Worm (Caenorhabditis elegans): ENCODE measurements around the gene suds-3.

suds-3 gene

DNA sequence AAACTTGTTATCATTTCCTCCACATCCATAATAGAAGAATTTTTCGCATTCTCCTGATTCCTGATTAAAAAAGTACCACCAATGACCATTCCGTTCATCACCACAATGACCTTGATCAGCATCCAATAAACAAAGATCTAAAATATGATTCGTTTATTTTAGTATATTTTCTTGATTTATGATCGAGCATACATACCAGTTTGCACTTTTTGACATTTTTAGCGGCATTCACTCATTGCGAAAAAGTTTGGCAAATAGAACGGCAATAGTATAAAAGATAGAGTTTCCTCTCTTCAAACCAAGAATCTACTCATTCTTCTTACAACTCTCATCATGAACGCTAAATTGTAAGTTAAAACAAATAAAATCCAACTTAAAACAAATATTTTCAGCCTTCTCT, 17.0 kb upstream of the suds-3 start, which contains the start of gene fipr-10:
fipr-10 (plus strand) TSS at position 301 of the 400 bp plus-strand sequence.
- TF ChIP-seq ceh-6 (GFP tag; optimal IDR thresholded peaks at IDR 0.05), result no peak
- no peak for TF ChIP-seq F13H6.1 (tag; optimal IDR thresholded peaks at IDR 0.05)
- TF ChIP-seq ceh-22 (tag; optimal IDR thresholded peaks at IDR 0.05), result no peak
- TF ChIP-seq unc-42 (tag; optimal IDR thresholded peaks at IDR 0.05), result no peak
- TF ChIP-seq ceh-2 (tag; optimal IDR thresholded peaks at IDR 0.05), result no peak
- TF ChIP-seq C38D4.7 (GFP tag; optimal IDR thresholded peaks at IDR 0.05), result no peak
- TF ChIP-seq fkh-10 (GFP tag; optimal IDR thresholded peaks at IDR 0.05), result no peak
- TF ChIP-seq sdc-2 (tag; optimal IDR thresholded peaks at IDR 0.05), result no peak
- no peak for TF ChIP-seq pag-3 (tag; optimal IDR thresholded peaks at IDR 0.05; ENCODE audit: borderline replicate concordance)
- no peak for TF ChIP-seq K02D7.2 (tag; optimal IDR thresholded peaks at IDR 0.05)
- no peak for TF ChIP-seq tbx-2 (tag; optimal IDR thresholded peaks at IDR 0.05)
- TF ChIP-seq ets-4 (tag; optimal IDR thresholded peaks at IDR 0.05), result no peak
- no peak for TF ChIP-seq pqm-1 (tag; optimal IDR thresholded peaks at IDR 0.05)
- no peak for TF ChIP-seq fax-1 (tag; optimal IDR thresholded peaks at IDR 0.05)
- no peak for TF ChIP-seq ttx-3 (tag; optimal IDR thresholded peaks at IDR 0.05)
- no peak for TF ChIP-seq unc-55 (GFP tag; optimal IDR thresholded peaks at IDR 0.05)
- no peak for TF ChIP-seq pha-2 (tag; optimal IDR thresholded peaks at IDR 0.05)

DNA sequence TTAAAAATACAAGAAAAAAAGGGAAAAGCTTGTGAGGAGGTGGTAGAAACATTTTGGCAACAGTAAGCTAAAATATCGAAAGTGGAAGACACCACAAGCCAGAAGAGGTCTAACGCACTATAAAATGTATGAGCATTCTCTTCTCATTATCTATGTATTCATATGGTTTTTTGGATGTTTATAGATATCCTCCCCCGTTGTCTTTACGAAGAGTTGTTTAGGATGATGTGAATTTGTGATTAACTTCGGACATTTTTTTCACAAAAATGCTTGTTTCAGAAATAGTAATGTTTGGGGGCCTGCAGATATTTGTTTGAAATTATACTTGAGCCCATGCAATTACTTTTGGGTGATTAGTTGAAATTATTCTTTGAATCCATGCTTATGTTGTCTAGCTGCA, 15.8 kb upstream of the suds-3 start, which contains the start of gene mec-9:
mec-9 (minus strand) TSS at position 101 of the 400 bp plus-strand sequence.
- TF ChIP-seq lin-11 (tag; optimal IDR thresholded peaks at IDR 0.05) (no peak), pat-9 (tag; optimal IDR thresholded peaks at IDR 0.05) (no peak), ceh-24 (tag; optimal IDR thresholded peaks at IDR 0.05) (no peak), mec-3 (tag; optimal IDR thresholded peaks at IDR 0.05; ENCODE audit: borderline replicate concordance) (no peak), hlh-13 (GFP tag; optimal IDR thresholded peaks at IDR 0.05) (no peak), fkh-6 (tag; optimal IDR thresholded peaks at IDR 0.05) (no peak), ceh-30 (tag; optimal IDR thresholded peaks at IDR 0.05) (no peak), pqm-1 (tag; optimal IDR thresholded peaks at IDR 0.05) (no peak), pha-4 (tag; optimal IDR thresholded peaks at IDR 0.05) (no peak), rnt-1 (tag; optimal IDR thresholded peaks at IDR 0.05) (no peak)

DNA sequence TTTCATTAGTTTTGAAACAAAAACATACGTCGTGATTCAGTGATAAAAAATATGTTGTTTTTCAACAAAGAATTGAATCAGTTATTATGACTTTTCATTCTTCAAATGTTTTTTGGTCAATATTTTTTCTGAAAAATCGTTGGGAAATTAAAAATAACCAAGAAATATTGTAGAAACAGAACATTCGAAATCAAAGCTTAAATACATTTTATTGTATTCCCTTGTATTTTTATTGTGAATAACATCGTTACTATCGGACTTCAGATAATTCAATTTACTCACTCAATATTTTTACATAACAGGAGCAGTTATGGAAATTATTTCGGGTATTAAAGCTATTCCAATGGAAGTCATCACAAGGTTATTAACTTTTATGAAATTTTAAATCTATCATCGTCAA, 14.2 kb upstream of the suds-3 start, which contains the start of gene C50H2.4:
C50H2.4 (plus strand) TSS at position 301 of the 400 bp plus-strand sequence.
- TF ChIP-seq C38D4.7 (GFP tag; optimal IDR thresholded peaks at IDR 0.05), result no peak

DNA sequence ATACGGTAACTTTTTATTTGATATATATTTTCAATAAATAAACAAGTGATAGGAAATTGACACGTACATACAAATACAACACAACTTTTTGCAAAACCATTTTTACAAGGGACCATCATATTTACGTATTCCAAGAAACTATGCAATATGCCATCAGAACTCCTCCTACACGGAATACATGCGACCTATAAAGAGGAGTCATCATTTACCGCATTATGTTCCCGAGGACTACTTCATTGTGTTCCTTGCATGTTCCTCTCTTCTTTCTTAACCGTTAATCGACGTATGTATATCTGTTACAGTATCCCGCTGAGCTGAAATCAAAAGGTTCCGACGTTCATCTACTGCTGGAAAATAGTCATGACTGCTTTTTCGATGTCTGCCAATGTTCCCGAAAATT, 12.4 kb upstream of the suds-3 start, which contains the start of gene C50H2.5:
C50H2.5 (plus strand) TSS at position 301 of the 400 bp plus-strand sequence.
- TF ChIP-seq F13H6.1 (tag; optimal IDR thresholded peaks at IDR 0.05) (no peak), ceh-24 (tag; optimal IDR thresholded peaks at IDR 0.05) (no peak), hlh-15 (tag; optimal IDR thresholded peaks at IDR 0.05) (no peak), madf-2 (tag; optimal IDR thresholded peaks at IDR 0.05) (no peak), pat-9 (tag; optimal IDR thresholded peaks at IDR 0.05) (no peak), T23F11.4 (GFP tag; optimal IDR thresholded peaks at IDR 0.05) (no peak), fkh-10 (GFP tag; optimal IDR thresholded peaks at IDR 0.05) (no peak), hlh-30 (tag; optimal IDR thresholded peaks at IDR 0.05; ENCODE audit: insufficient read depth) (no peak), ceh-22 (tag; optimal IDR thresholded peaks at IDR 0.05) (no peak), hlh-8 (tag; optimal IDR thresholded peaks at IDR 0.05) (no peak), K02D7.2 (tag; optimal IDR thresholded peaks at IDR 0.05) (no peak), fkh-6 (tag; optimal IDR thresholded peaks at IDR 0.05) (no peak), pax-1 (tag; optimal IDR thresholded peaks at IDR 0.05) (no peak), dve-1 (tag; optimal IDR thresholded peaks at IDR 0.05) (no peak), ceh-30 (tag; optimal IDR thresholded peaks at IDR 0.05) (no peak), sox-2 (GFP tag; IDR thresholded peaks at IDR 0.05) (no peak), ref-2 (tag; optimal IDR thresholded peaks at IDR 0.05) (no peak), sdc-2 (tag; optimal IDR thresholded peaks at IDR 0.05) (no peak), C38D4.7 (GFP tag; optimal IDR thresholded peaks at IDR 0.05) (no peak)
